Fruit fly (Drosophila melanogaster) whole organism, pupa: ENCODE results near the gene CG5984.

ENCODE experiments used
- CG10348 ChIP-seq: fragments of 200-800 bp; sonication (Bioruptor generic); IDR thresholded peaks from 2 replicates; pipeline ENCODE4 v1.3.6; 2022; ENCODE audit warnings: missing biosample characterization, missing genetic modification characterization
- CG12605 ChIP-seq: fragments of 200-800 bp; sonication (Bioruptor generic); IDR thresholded peaks from 2 replicates; pipeline ENCODE4 v1.3.6; 2022; ENCODE audit warnings: missing biosample characterization, missing genetic modification characterization
- CG13204 ChIP-seq: fragments of 200-800 bp; sonication (Bioruptor generic); optimal IDR thresholded peaks from 2 replicates; lab custom pipeline; 2018; ENCODE audit warnings: missing biosample characterization, mild to moderate bottlenecking, missing genetic modification characterization, moderate library complexity
- CG14655 ChIP-seq: fragments of 200-800 bp; sonication (Bioruptor generic); optimal IDR thresholded peaks from 3 replicates; lab custom pipeline; 2017; ENCODE audit warnings: mild to moderate bottlenecking, missing biosample characterization, missing genetic modification reagents, missing genetic modification characterization
- CG15710 ChIP-seq: fragments of 200-800 bp; sonication (Bioruptor generic); optimal IDR thresholded peaks from 2 replicates; lab custom pipeline; 2018; ENCODE audit warnings: missing biosample characterization, mild to moderate bottlenecking, missing genetic modification characterization, moderate library complexity
- CG17806 ChIP-seq: fragments of 200-800 bp; sonication (Bioruptor generic); optimal IDR thresholded peaks from 2 replicates; lab custom pipeline; 2018; ENCODE audit warnings: missing biosample characterization, mild to moderate bottlenecking, missing genetic modification characterization, moderate library complexity
- CG32121 ChIP-seq: fragments of 200-800 bp; sonication (Bioruptor generic); IDR thresholded peaks from 2 replicates; pipeline ENCODE4 v1.3.6; 2022; ENCODE audit warnings: missing biosample characterization, missing genetic modification characterization
- CG34367 ChIP-seq: fragments of 200-800 bp; sonication (Bioruptor generic); optimal IDR thresholded peaks from 2 replicates; lab custom pipeline; 2018; ENCODE audit warnings: missing biosample characterization, mild to moderate bottlenecking, missing genetic modification characterization
- CG4496 ChIP-seq: fragments of 200-800 bp; sonication (Bioruptor generic); IDR thresholded peaks from 3 replicates; pipeline ENCODE4 v1.3.6; 2022; ENCODE audit warnings: missing biosample characterization, missing genetic modification characterization
- CG8159 ChIP-seq: fragments of 200-800 bp; sonication (Bioruptor generic); optimal IDR thresholded peaks from 3 replicates; lab custom pipeline; 2018; ENCODE audit warnings: missing biosample characterization, mild to moderate bottlenecking, missing genetic modification characterization, moderate library complexity
- CG8301 ChIP-seq: fragments of 200-800 bp; sonication (Bioruptor generic); optimal IDR thresholded peaks from 2 replicates; lab custom pipeline; 2018; ENCODE audit warnings: missing biosample characterization, mild to moderate bottlenecking, missing genetic modification characterization
- CG9948 ChIP-seq: fragments of 200-800 bp; sonication (Bioruptor generic); optimal IDR thresholded peaks from 2 replicates; lab custom pipeline; 2018; ENCODE audit warnings: missing biosample characterization, mild to moderate bottlenecking, missing genetic modification characterization, moderate library complexity
- D1 ChIP-seq: fragments of 200-800 bp; sonication (Bioruptor generic); optimal IDR thresholded peaks from 2 replicates; lab custom pipeline; 2018; ENCODE audit warnings: missing biosample characterization, mild to moderate bottlenecking, missing genetic modification characterization, moderate library complexity
- EcR ChIP-seq: fragments of 200-800 bp; sonication (Bioruptor generic); optimal IDR thresholded peaks from 3 replicates; lab custom pipeline; 2019; ENCODE audit warnings: missing biosample characterization, missing genetic modification characterization, mild to moderate bottlenecking, moderate library complexity, missing genetic modification reagents
- Ets98B ChIP-seq: fragments of 200-800 bp; sonication (Bioruptor generic); IDR thresholded peaks from 2 replicates; pipeline ENCODE4 v1.3.6; 2022; ENCODE audit warnings: missing biosample characterization, missing genetic modification characterization
- Pif1A ChIP-seq: fragments of 200-800 bp; sonication (Bioruptor generic); optimal IDR thresholded peaks from 3 replicates; lab custom pipeline; 2016; ENCODE audit warnings: missing biosample characterization, missing genetic modification characterization
- Pif1B ChIP-seq: fragments of 200-800 bp; sonication (Bioruptor generic); optimal IDR thresholded peaks from 3 replicates; lab custom pipeline; 2016; ENCODE audit warnings: missing biosample characterization, missing genetic modification characterization
- Snoo ChIP-seq: fragments of 200-800 bp; sonication (Bioruptor generic); optimal IDR thresholded peaks from 3 replicates; lab custom pipeline; 2017; ENCODE audit warnings: missing biosample characterization, mild to moderate bottlenecking, missing genetic modification characterization, inconsistent platforms
- fd96Ca ChIP-seq: fragments of 200-800 bp; sonication (Bioruptor generic); IDR thresholded peaks from 3 replicates; pipeline ENCODE4 v1.3.6; 2022; ENCODE audit warnings: missing biosample characterization, missing genetic modification characterization
- gl ChIP-seq: fragments of 200-800 bp; sonication (Bioruptor generic); optimal IDR thresholded peaks from 2 replicates; lab custom pipeline; 2018; ENCODE audit warnings: missing biosample characterization, mild to moderate bottlenecking, missing genetic modification characterization
- rn ChIP-seq: fragments of 200-800 bp; sonication (Bioruptor generic); IDR thresholded peaks from 2 replicates; pipeline ENCODE4 v1.3.6; 2022; ENCODE audit warnings: missing biosample characterization, missing genetic modification characterization

CG5984 gene

dm6 chr3R:27220829-27221463 lies 26.8 kb downstream of the CG5984 start:
- TF ChIP-seq CG14655, result peak; percentile 41
- peak; percentile 7 for TF ChIP-seq CG8301 (tag; lab: Kevin White, UChicago)
- TF ChIP-seq CG9948, result no peak

- no peak for TF ChIP-seq CG15710 (tag; lab: Kevin White, UChicago)
- TF ChIP-seq CG13204 (GFP tag; lab: Kevin White, UChicago), result peak; percentile 36
- peak; percentile 50 for TF ChIP-seq EcR (GFP tag; lab: Kevin White, UChicago)
These were observed 29.0 kb downstream of the CG5984 start for dm6 chr3R:27218814-27219213.

dm6 chr3R:27218288-27218687 lies 29.5 kb downstream of the CG5984 start:
- no peak for TF ChIP-seq D1 (tag; lab: Kevin White, UChicago)
- peak; percentile 8 for TF ChIP-seq CG8159 (tag; lab: Kevin White, UChicago)

dm6 chr3R:27217465-27218059 lies 30.2 kb downstream of the CG5984 start:
- TF ChIP-seq rn (GFP tag; lab: Robert Waterston, UW), result no peak
- TF ChIP-seq CG9948, result peak; percentile 70
- peak; percentile 79 for TF ChIP-seq CG8159 (tag; lab: Kevin White, UChicago)
- TF ChIP-seq fd96Ca (GFP tag; lab: Robert Waterston, UW), result no peak
- TF ChIP-seq CG12605 (GFP tag; lab: Robert Waterston, UW), result no peak
- TF ChIP-seq Ets98B (GFP tag; lab: Robert Waterston, UW), result no peak
- TF ChIP-seq Pif1A (GFP tag; lab: Kevin White, UChicago), result peak; percentile 62
- peak; percentile 71 for TF ChIP-seq CG8301 (tag; lab: Kevin White, UChicago)
- TF ChIP-seq CG10348 (GFP tag; lab: Robert Waterston, UW), result no peak
- peak; percentile 77 for TF ChIP-seq CG17806 (tag; lab: Kevin White, UChicago)
- TF ChIP-seq CG13204 (GFP tag; lab: Kevin White, UChicago), result peak; percentile 90
- peak; percentile 61 for TF ChIP-seq CG32121 (GFP tag; lab: Robert Waterston, UW)
- peak; percentile 80 for TF ChIP-seq CG14655
- peak; percentile 71 for TF ChIP-seq CG15710 (tag; lab: Kevin White, UChicago)
- peak; percentile 46 for TF ChIP-seq EcR (GFP tag; lab: Kevin White, UChicago)
- no peak for TF ChIP-seq gl
- TF ChIP-seq CG34367, result peak; percentile 63
- TF ChIP-seq CG4496 (GFP tag; lab: Robert Waterston, UW), result 0 out of 3 replicates have a peak, but pooled peaks have one; percentile 55
- TF ChIP-seq Snoo (tag; lab: Kevin White, UChicago), result peak; percentile 68
- TF ChIP-seq D1 (tag; lab: Kevin White, UChicago), result peak; percentile 62
- TF ChIP-seq Pif1B (GFP tag; lab: Kevin White, UChicago), result peak; percentile 47

dm6 chr3R:27214949-27215348 lies 32.8 kb downstream of the CG5984 start:
- TF ChIP-seq CG10348 (GFP tag; lab: Robert Waterston, UW) (no peak), CG14655 (peak; percentile 14), Pif1A (GFP tag; lab: Kevin White, UChicago) (no peak), CG9948 (no peak)
- TF ChIP-seq, all 21 proteins: peak for 1

- TF ChIP-seq fd96Ca (GFP tag; lab: Robert Waterston, UW) (0 out of 3 replicates have a peak, but pooled peaks have one; percentile 18), CG8301 (tag; lab: Kevin White, UChicago) (no peak)
These were observed 34.7 kb downstream of the CG5984 start for dm6 chr3R:27212979-27213580.

dm6 chr3R:27209561-27210275 lies 38.1 kb downstream of the CG5984 start:
- TF ChIP-seq Pif1A (GFP tag; lab: Kevin White, UChicago) (peak; percentile 16), CG9948 (no peak), CG17806 (tag; lab: Kevin White, UChicago) (no peak), CG13204 (GFP tag; lab: Kevin White, UChicago) (no peak), CG8159 (tag; lab: Kevin White, UChicago) (no peak), fd96Ca (GFP tag; lab: Robert Waterston, UW) (0 out of 3 replicates have a peak, but pooled peaks have one; percentile 22), CG12605 (GFP tag; lab: Robert Waterston, UW) (no peak; the same call in 1 of the 2 replicates), EcR (GFP tag; lab: Kevin White, UChicago) (no peak), rn (GFP tag; lab: Robert Waterston, UW) (no peak), CG15710 (tag; lab: Kevin White, UChicago) (no peak), CG34367 (no peak), Ets98B (GFP tag; lab: Robert Waterston, UW) (peak; percentile 32), Pif1B (GFP tag; lab: Kevin White, UChicago) (no peak), gl (no peak), D1 (tag; lab: Kevin White, UChicago) (no peak), CG4496 (GFP tag; lab: Robert Waterston, UW) (0 out of 3 replicates have a peak, but pooled peaks have one; percentile 18), CG14655 (peak; percentile 31), CG10348 (GFP tag; lab: Robert Waterston, UW) (no peak), CG8301 (tag; lab: Kevin White, UChicago) (peak; percentile 5), CG32121 (GFP tag; lab: Robert Waterston, UW) (peak; percentile 58; the same call in 1 of the 2 replicates), Snoo (tag; lab: Kevin White, UChicago) (no peak)
